Fruit fly (Drosophila melanogaster): ENCODE results near the gene Pldn.

DNA sequence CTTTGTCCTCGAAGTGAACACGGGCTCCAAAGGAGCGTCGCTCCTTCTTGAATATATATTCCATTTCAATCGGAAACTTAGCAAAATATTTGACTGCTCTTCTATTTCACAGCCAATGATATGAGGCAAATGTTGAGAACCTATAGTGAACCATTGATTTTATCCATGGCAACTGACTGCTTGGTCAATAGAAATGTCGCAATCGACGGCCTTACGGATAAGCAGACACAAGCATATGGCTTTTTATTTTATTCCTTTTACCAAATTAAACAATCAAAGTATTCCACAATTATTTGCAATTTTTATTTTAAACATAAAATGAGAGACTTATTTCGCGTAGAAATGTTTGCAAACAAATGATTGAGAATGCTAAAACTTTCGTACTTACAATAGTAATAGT is 8.0 kb upstream of the Pldn start, which contains the start of gene Dnai2:
- TF ChIP-seq psq (optimal IDR thresholded peaks at IDR 0.05) (no peak), h (optimal IDR thresholded peaks at IDR 0.05) (no peak), Sin3A (optimal IDR thresholded peaks at IDR 0.05) (no peak), insv (optimal IDR thresholded peaks at IDR 0.05) (no peak), Myc (optimal IDR thresholded peaks at IDR 0.05) (no peak), ttk (optimal IDR thresholded peaks at IDR 0.05) (no peak)
